Worm (Caenorhabditis elegans) whole organism, young adult: ENCODE results near the gene gem-1.

Experiments used
- B0261.1 ChIP-seq: sonication (generic microtip); optimal IDR thresholded peaks from 2 replicates; lab custom pipeline; 2016; ENCODE audit warnings: mild to moderate bottlenecking, missing genetic modification characterization, moderate library complexity, missing compliant biosample characterization
- C17E4.6 ChIP-seq: fragments of 200-800 bp; sonication (Bioruptor generic); IDR thresholded peaks from 2 replicates; pipeline ENCODE4 v1.3.6; 2022; ENCODE audit warnings: missing genetic modification reagents, missing genetic modification characterization, missing compliant biosample characterization
- F23B12.7 ChIP-seq: sonication (generic microtip); optimal IDR thresholded peaks from 2 replicates; lab custom pipeline; 2017; ENCODE audit warnings: missing genetic modification characterization, mild to moderate bottlenecking, missing compliant biosample characterization, antibody characterized with exemption, moderate library complexity; ENCODE audit not compliant: insufficient read depth
- F37B4.10 ChIP-seq: fragments of 200-800 bp; sonication (Bioruptor generic); IDR thresholded peaks from 2 replicates; pipeline ENCODE4 v1.3.6; 2022; ENCODE audit warnings: missing genetic modification characterization, missing compliant biosample characterization
- F55B11.4 ChIP-seq: sonication (generic microtip); optimal IDR thresholded peaks from 2 replicates; lab custom pipeline; 2016; ENCODE audit warnings: missing compliant biosample characterization, missing genetic modification characterization, borderline replicate concordance; ENCODE audit not compliant: insufficient read depth
- K12H6.12 ChIP-seq: fragments of 200-800 bp; sonication (Bioruptor generic); optimal IDR thresholded peaks from 2 replicates; lab custom pipeline; 2018; ENCODE audit warnings: mild to moderate bottlenecking, missing genetic modification characterization, missing compliant biosample characterization
- T07F8.4 ChIP-seq: sonication (generic microtip); optimal IDR thresholded peaks from 2 replicates; lab custom pipeline; 2016; ENCODE audit warnings: mild to moderate bottlenecking, missing genetic modification characterization, moderate library complexity, missing compliant biosample characterization
- Y53G8AR.9 ChIP-seq: fragments of 200-800 bp; sonication (Bioruptor generic); conservative IDR thresholded peaks from 2 replicates; pipeline ENCODE4 v1.3.6; 2022; ENCODE audit warnings: missing genetic modification reagents, missing genetic modification characterization, missing compliant biosample characterization
- Y56A3A.18 ChIP-seq: fragments of 200-800 bp; sonication (Bioruptor generic); IDR thresholded peaks from 2 replicates; pipeline ENCODE4 v1.3.6; 2022; ENCODE audit warnings: missing genetic modification reagents, missing genetic modification characterization, missing compliant biosample characterization
- Y95B8A.8 ChIP-seq: fragments of 200-800 bp; sonication (Bioruptor generic); IDR thresholded peaks from 2 replicates; pipeline ENCODE4 v1.3.6; 2022; ENCODE audit warnings: missing genetic modification reagents, missing genetic modification characterization, missing compliant biosample characterization
- ZK185.1 ChIP-seq: sonication (generic microtip); optimal IDR thresholded peaks from 2 replicates; lab custom pipeline; 2016; ENCODE audit warnings: mild to moderate bottlenecking, missing genetic modification characterization, missing compliant biosample characterization; ENCODE audit not compliant: poor library complexity, severe bottlenecking
- akir-1 ChIP-seq: fragments of 200-800 bp; sonication (Bioruptor generic); optimal IDR thresholded peaks from 2 replicates; lab custom pipeline; 2018; ENCODE audit warnings: mild to moderate bottlenecking, missing genetic modification characterization, moderate library complexity, missing compliant biosample characterization
- aptf-3 ChIP-seq: fragments of 200-800 bp; sonication (Bioruptor generic); IDR thresholded peaks from 2 replicates; pipeline ENCODE4 v1.3.6; 2022; ENCODE audit warnings: missing genetic modification characterization, missing compliant biosample characterization
- atf-7 ChIP-seq: sonication (generic microtip); optimal IDR thresholded peaks from 2 replicates; lab custom pipeline; 2017; ENCODE audit warnings: mild to moderate bottlenecking, missing genetic modification characterization, missing compliant biosample characterization
- athp-1 ChIP-seq: sonication (generic microtip); optimal IDR thresholded peaks from 2 replicates; lab custom pipeline; 2017; ENCODE audit warnings: mild to moderate bottlenecking, missing genetic modification characterization, missing compliant biosample characterization
- attf-3 ChIP-seq: fragments of 200-800 bp; sonication (Bioruptor generic); conservative IDR thresholded peaks from 2 replicates; pipeline ENCODE4 v1.3.6; 2022; ENCODE audit warnings: missing genetic modification reagents, missing genetic modification characterization, missing compliant biosample characterization
- attf-6 ChIP-seq: fragments of 200-800 bp; sonication (Bioruptor generic); IDR thresholded peaks from 2 replicates; pipeline ENCODE4 v1.3.6; 2022; ENCODE audit warnings: missing genetic modification reagents, missing genetic modification characterization, missing compliant biosample characterization
- ceh-27 ChIP-seq: fragments of 200-800 bp; sonication (Bioruptor generic); optimal IDR thresholded peaks from 2 replicates; lab custom pipeline; 2018; ENCODE audit warnings: mild to moderate bottlenecking, missing genetic modification characterization, moderate library complexity, missing compliant biosample characterization
- ceh-40 ChIP-seq: fragments of 200-800 bp; sonication (Bioruptor generic); IDR thresholded peaks from 2 replicates; pipeline ENCODE4 v1.3.6; 2022; ENCODE audit warnings: missing genetic modification characterization, missing compliant biosample characterization
- chd-7 ChIP-seq: sonication (generic microtip); optimal IDR thresholded peaks from 2 replicates; lab custom pipeline; 2016; ENCODE audit warnings: mild to moderate bottlenecking, missing genetic modification characterization, moderate library complexity, missing compliant biosample characterization
- die-1 ChIP-seq: sonication (generic microtip); optimal IDR thresholded peaks from 2 replicates; lab custom pipeline; 2016; ENCODE audit warnings: missing genotype, mild to moderate bottlenecking, missing genetic modification characterization, missing compliant biosample characterization
- dpl-1 ChIP-seq: fragments of 150-350 bp; optimal IDR thresholded peaks from 2 replicates; lab custom pipeline; 2014; ENCODE audit warnings: missing biosample characterization, missing genetic modification reagents, missing genetic modification characterization
- egl-44 ChIP-seq: fragments of 200-800 bp; sonication (Bioruptor generic); IDR thresholded peaks from 2 replicates; pipeline ENCODE4 v1.3.6; 2022; ENCODE audit warnings: missing genetic modification reagents, missing genetic modification characterization, missing compliant biosample characterization
- ets-4 ChIP-seq: fragments of 200-800 bp; sonication (Bioruptor generic); optimal IDR thresholded peaks from 2 replicates; lab custom pipeline; 2018; ENCODE audit warnings: mild to moderate bottlenecking, missing genetic modification characterization, missing compliant biosample characterization
- fkh-3 ChIP-seq: sonication (generic microtip); optimal IDR thresholded peaks from 2 replicates; lab custom pipeline; 2016; ENCODE audit warnings: mild to moderate bottlenecking, missing genetic modification characterization, missing compliant biosample characterization
- hlh-12 ChIP-seq: sonication (generic microtip); optimal IDR thresholded peaks from 2 replicates; lab custom pipeline; 2016; ENCODE audit warnings: missing genetic modification characterization, missing compliant biosample characterization
- hmg-1.2 ChIP-seq: fragments of 200-800 bp; sonication (Bioruptor generic); IDR thresholded peaks from 2 replicates; pipeline ENCODE4 v1.3.6; 2022; ENCODE audit warnings: missing genetic modification reagents, missing genetic modification characterization, missing compliant biosample characterization
- lag-1 ChIP-seq: fragments of 200-800 bp; sonication (Bioruptor generic); IDR thresholded peaks from 2 replicates; pipeline ENCODE4 v1.3.6; 2022; ENCODE audit warnings: missing genetic modification reagents, missing genetic modification characterization, missing compliant biosample characterization
- lin-26 ChIP-seq: fragments of 200-800 bp; sonication (Bioruptor generic); IDR thresholded peaks from 2 replicates; pipeline ENCODE4 v1.3.6; 2022; ENCODE audit warnings: missing genetic modification reagents, missing genetic modification characterization, missing compliant biosample characterization
- lin-35 ChIP-seq, 3 experiments: fragments of 150-350 bp in 2 of 3; sonication (generic microtip) in 1 of 3; optimal IDR thresholded peaks; 2 replicates each; lab custom pipeline; 2014 to 2018; ENCODE audit warnings: missing biosample characterization in 3 of 3, missing genetic modification characterization in 3 of 3, missing genetic modification reagents in 3 of 3
- lir-1 ChIP-seq: fragments of 200-800 bp; sonication (Bioruptor generic); conservative IDR thresholded peaks from 2 replicates; pipeline ENCODE4 v1.3.6; 2022; ENCODE audit warnings: missing genetic modification reagents, missing genetic modification characterization, missing compliant biosample characterization
- lsy-27 ChIP-seq: sonication (generic microtip); optimal IDR thresholded peaks from 2 replicates; lab custom pipeline; 2017; ENCODE audit warnings: missing genetic modification characterization, mild to moderate bottlenecking, missing compliant biosample characterization, antibody characterized with exemption, missing genotype, borderline replicate concordance; ENCODE audit not compliant: insufficient read depth
- madf-3 ChIP-seq: fragments of 200-800 bp; sonication (Bioruptor generic); IDR thresholded peaks from 2 replicates; pipeline ENCODE4 v1.3.6; 2022; ENCODE audit warnings: missing genetic modification reagents, missing genetic modification characterization, missing compliant biosample characterization
- mcd-1 ChIP-seq: fragments of 200-800 bp; sonication (Bioruptor generic); IDR thresholded peaks from 2 replicates; pipeline ENCODE4 v1.3.6; 2022; ENCODE audit warnings: missing genetic modification reagents, missing genetic modification characterization, missing compliant biosample characterization
- mes-4 ChIP-seq: sonication (generic microtip); optimal IDR thresholded peaks from 2 replicates; lab custom pipeline; 2016; ENCODE audit warnings: missing genotype, missing genetic modification characterization, missing compliant biosample characterization
- nfya-1 ChIP-seq: sonication (generic microtip); optimal IDR thresholded peaks from 2 replicates; lab custom pipeline; 2017; ENCODE audit warnings: antibody characterized with exemption, missing compliant biosample characterization, missing genetic modification characterization, borderline replicate concordance; ENCODE audit not compliant: insufficient read depth
- nfyb-1 ChIP-seq: fragments of 200-800 bp; sonication (Bioruptor generic); IDR thresholded peaks from 2 replicates; pipeline ENCODE4 v1.3.6; 2022; ENCODE audit warnings: missing genetic modification reagents, missing genetic modification characterization, missing compliant biosample characterization
- nhr-120 ChIP-seq: fragments of 200-800 bp; sonication (Bioruptor generic); IDR thresholded peaks from 2 replicates; pipeline ENCODE4 v1.3.6; 2022; ENCODE audit warnings: missing genetic modification characterization, missing compliant biosample characterization
- nhr-90 ChIP-seq: sonication (generic microtip); optimal IDR thresholded peaks from 2 replicates; lab custom pipeline; 2016; ENCODE audit warnings: missing genotype, mild to moderate bottlenecking, missing genetic modification characterization, missing compliant biosample characterization
- sea-2 ChIP-seq: fragments of 200-800 bp; sonication (Bioruptor generic); IDR thresholded peaks from 2 replicates; pipeline ENCODE4 v1.3.6; 2022; ENCODE audit warnings: missing genetic modification characterization, missing compliant biosample characterization
- snpc-1.3 ChIP-seq: sonication (generic microtip); optimal IDR thresholded peaks from 2 replicates; lab custom pipeline; 2017; ENCODE audit warnings: missing genetic modification characterization, mild to moderate bottlenecking, missing compliant biosample characterization, antibody characterized with exemption, moderate library complexity, missing genotype, missing genetic modification reagents; ENCODE audit not compliant: insufficient read depth
- sptf-2 ChIP-seq: fragments of 200-800 bp; sonication (Bioruptor generic); optimal IDR thresholded peaks from 2 replicates; lab custom pipeline; 2018; ENCODE audit warnings: mild to moderate bottlenecking, missing genetic modification characterization, missing compliant biosample characterization
- tbp1 ChIP-seq: fragments of 200-800 bp; sonication (Bioruptor generic); optimal IDR thresholded peaks from 2 replicates; lab custom pipeline; 2018; ENCODE audit warnings: mild to moderate bottlenecking, missing genetic modification characterization, missing compliant biosample characterization
- ztf-18 ChIP-seq: sonication (generic microtip); optimal IDR thresholded peaks from 2 replicates; lab custom pipeline; 2016; ENCODE audit warnings: missing genotype, mild to moderate bottlenecking, missing genetic modification characterization, missing compliant biosample characterization
- ztf-28 ChIP-seq: fragments of 200-800 bp; sonication (Bioruptor generic); IDR thresholded peaks from 2 replicates; pipeline ENCODE4 v1.3.6; 2022; ENCODE audit warnings: missing genetic modification reagents, missing genetic modification characterization, missing compliant biosample characterization
- ztf-3 ChIP-seq: fragments of 200-800 bp; sonication (Bioruptor generic); optimal IDR thresholded peaks from 2 replicates; lab custom pipeline; 2018; ENCODE audit warnings: mild to moderate bottlenecking, missing genetic modification characterization, missing compliant biosample characterization

Gene gem-1

ce11 chrX:13349230-13350122 lies 27.3 kb downstream of the gem-1 start (continued):
- peak; percentile 44 for TF ChIP-seq Y56A3A.18 (GFP tag; lab: Robert Waterston, UW)
- no peak for TF ChIP-seq egl-44 (GFP tag; lab: Robert Waterston, UW)
- TF ChIP-seq mcd-1: no peak
- TF ChIP-seq madf-3 (GFP tag; lab: Robert Waterston, UW): 0 out of 2 replicates have a peak, but pooled peaks have one; percentile 24
- no peak for TF ChIP-seq attf-3 (GFP tag; lab: Robert Waterston, UW)
- TF ChIP-seq aptf-3 (GFP tag; lab: Robert Waterston, UW): no peak
- TF ChIP-seq ztf-18: no peak
- TF ChIP-seq nfyb-1 (GFP tag; lab: Robert Waterston, UW): peak; percentile 83
- TF ChIP-seq F37B4.10: no peak
- peak; percentile 13 for TF ChIP-seq die-1 (tag; lab: Kevin White, UChicago)
- no peak for TF ChIP-seq ceh-40 (GFP tag; lab: Robert Waterston, UW)
- TF ChIP-seq Y53G8AR.9 (GFP tag; lab: Robert Waterston, UW): peak; percentile 80
- no peak for TF ChIP-seq nhr-120 (GFP tag; lab: Robert Waterston, UW)
- TF ChIP-seq nfya-1 (tag; lab: Kevin White, UChicago): no peak
- TF ChIP-seq C17E4.6 (GFP tag; lab: Robert Waterston, UW): no peak
- no peak for TF ChIP-seq ets-4 (GFP tag; lab: Kevin White, UChicago)
- TF ChIP-seq tbp1: no peak
- no peak for TF ChIP-seq hlh-12
- peak; percentile 18 for TF ChIP-seq B0261.1 (tag; lab: Kevin White, UChicago)
- TF ChIP-seq sptf-2: no peak
- TF ChIP-seq F23B12.7: no peak
- no peak for TF ChIP-seq ztf-3
- peak in 2 of 3 experiments; percentile 21 to 80 for TF ChIP-seq lin-35 (GFP tag; optimal IDR thresholded peaks at IDR 0.05; lab: Kevin White, UChicago)
- no peak for TF ChIP-seq attf-6 (GFP tag; lab: Robert Waterston, UW)
- no peak for TF ChIP-seq sea-2 (GFP tag; lab: Robert Waterston, UW)
- TF ChIP-seq mes-4 (tag; lab: Kevin White, UChicago): no peak
- TF ChIP-seq lin-26 (GFP tag; lab: Robert Waterston, UW): peak; percentile 52; the same call in 1 of the 2 replicates
- no peak for TF ChIP-seq snpc-1.3 (tag; lab: Kevin White, UChicago)
- TF ChIP-seq atf-7 (tag; lab: Kevin White, UChicago): peak; percentile 39
- TF ChIP-seq lir-1 (GFP tag; lab: Robert Waterston, UW): 0 out of 2 replicates have a peak, but pooled peaks have one; percentile 26
- peak; percentile 45 for TF ChIP-seq ZK185.1 (tag; lab: Kevin White, UChicago)
- no peak for TF ChIP-seq F55B11.4
- TF ChIP-seq T07F8.4 (tag; lab: Kevin White, UChicago): no peak
- TF ChIP-seq lag-1 (GFP tag; lab: Robert Waterston, UW): no peak
- peak; percentile 7 for TF ChIP-seq athp-1 (tag; lab: Kevin White, UChicago)
- no peak for TF ChIP-seq dpl-1 (GFP tag; lab: Kevin White, UChicago)
- TF ChIP-seq nhr-90: peak; percentile 26
- no peak for TF ChIP-seq lsy-27 (tag; lab: Kevin White, UChicago)
- no peak for TF ChIP-seq ztf-28 (GFP tag; lab: Robert Waterston, UW)
- TF ChIP-seq hmg-1.2 (GFP tag; lab: Robert Waterston, UW): no peak
- TF ChIP-seq akir-1 (GFP tag; lab: Kevin White, UChicago): no peak
- no peak for TF ChIP-seq fkh-3
- no peak for TF ChIP-seq K12H6.12 (tag; lab: Kevin White, UChicago)
- TF ChIP-seq chd-7 (tag; lab: Kevin White, UChicago): peak; percentile 47
- no peak for TF ChIP-seq Y95B8A.8 (GFP tag; lab: Robert Waterston, UW)
- TF ChIP-seq ceh-27 (GFP tag; lab: Kevin White, UChicago): no peak
